Worm (Caenorhabditis elegans) whole organism, L4 larva: Measurements from ENCODE around the gene Y51H4A.5.
A peak's percentile ranks its signal among the peaks of the same experiment; 100 is the strongest.

Experiments used
- ceh-82 ChIP-seq: sonication (generic microtip); optimal IDR thresholded peaks from 2 replicates; lab custom pipeline; 2017; ENCODE audit warnings: missing biosample characterization, missing genetic modification characterization
- ces-1 ChIP-seq: fragments of 150-350 bp; sonication (generic microtip); optimal IDR thresholded peaks from 4 replicates; lab custom pipeline; 2014; ENCODE audit warnings: missing biosample characterization, missing genetic modification reagents, missing genetic modification characterization

Y51H4A.5 gene

ce11 chrIV:16476081-16476480 is 49.9 kb downstream of the Y51H4A.5 start:
- TF ChIP-seq ces-1 (GFP tag; lab: Kevin White, UChicago) (peak; percentile 22), ceh-82 (tag; lab: Kevin White, UChicago) (no peak)
